Worm (Caenorhabditis elegans): Measurements from ENCODE around the gene F40F12.3.

ce11 chrIII:9886323-9886722 is 34.3 kb downstream of the F40F12.3 start:
- no peak for TF ChIP-seq sdz-12 (GFP tag; optimal IDR thresholded peaks at IDR 0.05)
- no peak for TF ChIP-seq fkh-10 (GFP tag; optimal IDR thresholded peaks at IDR 0.05)
- no peak for TF ChIP-seq R02D3.7 (tag; optimal IDR thresholded peaks at IDR 0.05)
- TF ChIP-seq zag-1 (tag; optimal IDR thresholded peaks at IDR 0.05): no peak
- no peak for TF ChIP-seq ceh-62 (tag; optimal IDR thresholded peaks at IDR 0.05)
- TF ChIP-seq ama-1 (optimal IDR thresholded peaks at IDR 0.05): no peak
- no peak for TF ChIP-seq madf-9 (GFP tag; conservative IDR thresholded peaks at IDR 0.05)
- TF ChIP-seq aly-2 (tag; optimal IDR thresholded peaks at IDR 0.05): no peak
- TF ChIP-seq mdt-29 (GFP tag; IDR thresholded peaks at IDR 0.05): no peak
- TF ChIP-seq nhr-25 (tag; optimal IDR thresholded peaks at IDR 0.05; ENCODE audit: borderline replicate concordance, insufficient read depth): no peak
- TF ChIP-seq nhr-48 (tag; optimal IDR thresholded peaks at IDR 0.05): no peak
- TF ChIP-seq Y105C5A.15 (GFP tag; IDR thresholded peaks at IDR 0.05): no peak
- no peak for TF ChIP-seq Y5F2A.4 (GFP tag; optimal IDR thresholded peaks at IDR 0.05)
- TF ChIP-seq lsy-2 (tag; optimal IDR thresholded peaks at IDR 0.05): no peak
